Worm (Caenorhabditis elegans): ENCODE measurements around the gene F45G2.7.
A peak's percentile ranks its signal among the peaks of the same experiment; 100 is the strongest.

The F45G2.7 gene

DNA sequence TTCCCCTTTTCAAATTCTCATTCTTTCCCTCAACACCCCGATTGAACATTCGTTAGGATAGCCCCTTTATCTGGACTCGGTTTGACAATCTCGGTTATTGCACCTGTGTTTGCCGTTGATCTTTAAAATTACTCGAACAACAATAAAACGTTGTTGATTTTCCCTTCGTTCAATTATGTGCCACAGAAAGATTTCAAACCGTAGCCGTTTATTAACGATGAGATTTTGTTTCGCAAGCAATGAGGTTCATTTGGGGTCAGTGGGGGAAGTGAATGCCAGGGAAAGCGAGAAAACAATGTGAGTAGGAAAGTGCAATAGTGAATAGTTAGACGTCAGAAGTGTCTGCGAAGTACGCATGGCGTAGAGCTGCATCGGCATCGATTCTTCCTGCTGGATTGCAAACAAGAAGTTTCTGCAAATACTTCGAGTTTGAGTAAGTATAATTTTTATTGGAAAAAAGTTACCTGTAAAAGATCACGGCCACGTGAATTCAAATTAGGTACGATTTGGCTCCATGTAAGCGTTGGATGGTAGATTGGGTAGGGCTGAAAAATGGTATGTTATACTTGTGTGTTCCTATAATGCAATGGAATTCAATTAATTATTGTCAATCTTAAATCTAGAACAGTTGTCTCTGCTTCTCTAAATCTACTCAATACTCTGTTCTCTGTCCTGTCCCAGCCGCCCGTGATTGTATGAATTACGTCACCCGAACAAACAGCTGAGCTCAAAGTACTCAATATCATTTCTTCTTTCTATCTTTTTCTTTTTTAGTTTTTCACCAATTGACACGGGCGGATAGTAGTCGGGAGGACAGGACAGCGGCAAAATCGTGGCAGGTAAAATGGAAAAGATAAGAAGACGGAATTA lies 30.4 kb upstream of the F45G2.7 start, which contains the start of gene kel-3 (continued):
- TF ChIP-seq rec-8 (tag; optimal IDR thresholded peaks at IDR 0.05), result peak; percentile 31 to 57
- peak; percentile 33 for TF ChIP-seq xnd-1 (tag; optimal IDR thresholded peaks at IDR 0.05)
- no peak for TF ChIP-seq F55B11.4 (tag; optimal IDR thresholded peaks at IDR 0.05; ENCODE audit: borderline replicate concordance, insufficient read depth)
- TF ChIP-seq Y95B8A.8 (GFP tag; IDR thresholded peaks at IDR 0.05), result peak; percentile 90
- peak; percentile 81 for TF ChIP-seq atf-7 (tag; optimal IDR thresholded peaks at IDR 0.05)
- peak in 2 of 3 experiments; percentile 62 to 89 for TF ChIP-seq lin-35 (GFP tag; optimal IDR thresholded peaks at IDR 0.05)
- peak; percentile 90 for TF ChIP-seq snpc-1.3 (tag; optimal IDR thresholded peaks at IDR 0.05; ENCODE audit: insufficient read depth)
- peak; percentile 95 for TF ChIP-seq B0336.3 (GFP tag; IDR thresholded peaks at IDR 0.05)
- TF ChIP-seq ekl-4 (GFP tag; IDR thresholded peaks at IDR 0.05), result peak; percentile 97
- TF ChIP-seq die-1 (tag; optimal IDR thresholded peaks at IDR 0.05), result peak; percentile 78
- TF ChIP-seq mxl-1 (tag; optimal IDR thresholded peaks at IDR 0.05), result peak; percentile 75
- peak; percentile 86 for TF ChIP-seq pbrm-1 (GFP tag; IDR thresholded peaks at IDR 0.05)
- peak; percentile 94 for TF ChIP-seq nfyb-1 (GFP tag; IDR thresholded peaks at IDR 0.05)
- peak; percentile 82; the same call in 1 of the 2 replicates for TF ChIP-seq bed-1 (GFP tag; IDR thresholded peaks at IDR 0.05)
- peak; percentile 97 for TF ChIP-seq ama-1 (optimal IDR thresholded peaks at IDR 0.05)
- peak; percentile 50 to 96 for TF ChIP-seq ama-1 (GFP tag; optimal IDR thresholded peaks at IDR 0.05)
- peak; percentile 84 for TF ChIP-seq F39B2.1 (GFP tag; IDR thresholded peaks at IDR 0.05)
- TF ChIP-seq let-607 (tag; optimal IDR thresholded peaks at IDR 0.05), result peak; percentile 60 to 71
- peak; percentile 38 for TF ChIP-seq B0261.1 (tag; optimal IDR thresholded peaks at IDR 0.05)
- TF ChIP-seq akir-1 (GFP tag; optimal IDR thresholded peaks at IDR 0.05), result no peak
- no peak for TF ChIP-seq nhr-120 (GFP tag; IDR thresholded peaks at IDR 0.05)
- TF ChIP-seq F49E8.2 (tag; optimal IDR thresholded peaks at IDR 0.05; ENCODE audit: insufficient read depth), result peak; percentile 99
- TF ChIP-seq hlh-12 (tag; optimal IDR thresholded peaks at IDR 0.05), result no peak
- peak; percentile 73 for TF ChIP-seq madf-10 (tag; optimal IDR thresholded peaks at IDR 0.05)
- peak; percentile 27 for TF ChIP-seq ceh-27 (GFP tag; optimal IDR thresholded peaks at IDR 0.05)
- TF ChIP-seq dpl-1 (GFP tag; optimal IDR thresholded peaks at IDR 0.05), result no peak
- peak; percentile 89; the same call in 1 of the 2 replicates for TF ChIP-seq ceh-58 (GFP tag; IDR thresholded peaks at IDR 0.05)
- TF ChIP-seq attf-6 (GFP tag; IDR thresholded peaks at IDR 0.05), result peak; percentile 87
- TF ChIP-seq sea-2 (GFP tag; IDR thresholded peaks at IDR 0.05), result peak; percentile 66; the same call in 1 of the 2 replicates
- TF ChIP-seq chd-7 (tag; optimal IDR thresholded peaks at IDR 0.05), result peak; percentile 96
- peak; percentile 98 for TF ChIP-seq repo-1 (tag; optimal IDR thresholded peaks at IDR 0.05)
- TF ChIP-seq somi-1 (GFP tag; optimal IDR thresholded peaks at IDR 0.05), result peak; percentile 77
- peak; percentile 87 for TF ChIP-seq madf-3 (GFP tag; IDR thresholded peaks at IDR 0.05)
- TF ChIP-seq Y53G8AR.9 (GFP tag; conservative IDR thresholded peaks at IDR 0.05), result peak; percentile 97
- peak; percentile 98 for TF ChIP-seq T26A5.8 (tag; optimal IDR thresholded peaks at IDR 0.05)
- peak; percentile 72 for TF ChIP-seq pha-4 (tag; optimal IDR thresholded peaks at IDR 0.05)
- TF ChIP-seq ztf-18 (tag; optimal IDR thresholded peaks at IDR 0.05), result peak; percentile 85
- TF ChIP-seq ccch-3 (GFP tag; optimal IDR thresholded peaks at IDR 0.05), result peak; percentile 42
- peak; percentile 91 for TF ChIP-seq ztf-3 (GFP tag; optimal IDR thresholded peaks at IDR 0.05)
- 0 out of 2 replicates have a peak, but pooled peaks have one; percentile 36 for TF ChIP-seq egl-44 (GFP tag; IDR thresholded peaks at IDR 0.05)
- no peak for TF ChIP-seq lsy-27 (tag; optimal IDR thresholded peaks at IDR 0.05; ENCODE audit: borderline replicate concordance, insufficient read depth)
- 0 out of 2 replicates have a peak, but pooled peaks have one; percentile 42 for TF ChIP-seq B0019.2 (GFP tag; conservative IDR thresholded peaks at IDR 0.05)
- peak; percentile 75 for TF ChIP-seq aptf-3 (GFP tag; IDR thresholded peaks at IDR 0.05)
- TF ChIP-seq Y56A3A.18 (GFP tag; IDR thresholded peaks at IDR 0.05), result peak; percentile 94
- peak; percentile 76 for TF ChIP-seq nhr-27 (tag; optimal IDR thresholded peaks at IDR 0.05)

Data from whole organism, young adult.